Worm (Caenorhabditis elegans) whole organism, late embryonic: Measurements from ENCODE around the gene gakh-1.

Experiments
- F13H6.1 ChIP-seq: sonication (generic microtip); optimal IDR thresholded peaks from 2 replicates; lab custom pipeline; 2016; ENCODE audit warnings: missing genetic modification characterization, missing compliant biosample characterization
- K09A11.1 ChIP-seq: sonication (generic microtip); optimal IDR thresholded peaks from 2 replicates; lab custom pipeline; 2017; ENCODE audit warnings: antibody characterized with exemption, mild to moderate bottlenecking, missing genetic modification characterization, missing compliant biosample characterization; ENCODE audit not compliant: insufficient read depth
- ama-1 ChIP-seq: fragments of 150-350 bp; optimal IDR thresholded peaks from 2 replicates; lab custom pipeline; 2014
- ceh-14 ChIP-seq: sonication (generic microtip); optimal IDR thresholded peaks from 2 replicates; lab custom pipeline; 2016; ENCODE audit warnings: missing genotype, missing genetic modification characterization, missing compliant biosample characterization
- ceh-18 ChIP-seq: sonication (generic microtip); optimal IDR thresholded peaks from 2 replicates; lab custom pipeline; 2016; ENCODE audit warnings: missing genetic modification characterization, missing compliant biosample characterization
- ceh-19 ChIP-seq: fragments of 200-800 bp; sonication (Bioruptor generic); optimal IDR thresholded peaks from 2 replicates; lab custom pipeline; 2018; ENCODE audit warnings: mild to moderate bottlenecking, missing genetic modification characterization, missing compliant biosample characterization
- ceh-2 ChIP-seq: sonication (generic microtip); optimal IDR thresholded peaks from 2 replicates; lab custom pipeline; 2016; ENCODE audit warnings: missing genotype, missing genetic modification characterization, missing compliant biosample characterization
- ceh-24 ChIP-seq: sonication (generic microtip); optimal IDR thresholded peaks from 2 replicates; lab custom pipeline; 2016; ENCODE audit warnings: mild to moderate bottlenecking, missing genetic modification characterization, missing compliant biosample characterization
- ceh-30 ChIP-seq: fragments of 150-350 bp; optimal IDR thresholded peaks from 2 replicates; lab custom pipeline; 2014; ENCODE audit warnings: missing biosample characterization, missing genetic modification characterization
- ceh-34 ChIP-seq: sonication (generic microtip); optimal IDR thresholded peaks from 2 replicates; lab custom pipeline; 2016; ENCODE audit warnings: mild to moderate bottlenecking, missing genetic modification characterization, missing compliant biosample characterization
- ceh-45 ChIP-seq: fragments of 200-800 bp; sonication (Bioruptor generic); IDR thresholded peaks from 2 replicates; pipeline ENCODE4 v1.3.6; 2022; ENCODE audit warnings: missing genetic modification reagents, missing genetic modification characterization, missing compliant biosample characterization
- ceh-6 ChIP-seq: fragments of 200-800 bp; sonication (Bioruptor generic); optimal IDR thresholded peaks from 2 replicates; lab custom pipeline; 2018; ENCODE audit warnings: mild to moderate bottlenecking, missing genetic modification characterization, missing compliant biosample characterization
- dve-1 ChIP-seq: sonication (generic microtip); optimal IDR thresholded peaks from 2 replicates; lab custom pipeline; 2017; ENCODE audit warnings: antibody characterized with exemption, mild to moderate bottlenecking, missing genetic modification characterization, missing compliant biosample characterization
- elt-2 ChIP-seq: sonication (generic microtip); optimal IDR thresholded peaks from 2 replicates; lab custom pipeline; 2016; ENCODE audit warnings: missing genetic modification reagents, missing genetic modification characterization, missing compliant biosample characterization
- ets-4 ChIP-seq: sonication (generic microtip); optimal IDR thresholded peaks from 2 replicates; lab custom pipeline; 2016; ENCODE audit warnings: missing genetic modification characterization, missing compliant biosample characterization
- eyg-1 ChIP-seq: sonication (generic microtip); optimal IDR thresholded peaks from 2 replicates; lab custom pipeline; 2016; ENCODE audit warnings: missing genotype, missing genetic modification characterization, missing compliant biosample characterization
- fkh-6 ChIP-seq: sonication (generic microtip); optimal IDR thresholded peaks from 2 replicates; lab custom pipeline; 2016; ENCODE audit warnings: missing genetic modification characterization, missing compliant biosample characterization
- hlh-15 ChIP-seq: sonication (generic microtip); optimal IDR thresholded peaks from 2 replicates; lab custom pipeline; 2016; ENCODE audit warnings: missing genetic modification characterization, missing compliant biosample characterization
- hlh-30 ChIP-seq: sonication (generic microtip); optimal IDR thresholded peaks from 2 replicates; lab custom pipeline; 2017; ENCODE audit warnings: antibody characterized with exemption, missing genetic modification characterization, missing compliant biosample characterization; ENCODE audit not compliant: insufficient read depth
- hlh-6 ChIP-seq: sonication (generic microtip); optimal IDR thresholded peaks from 2 replicates; lab custom pipeline; 2016; ENCODE audit warnings: missing genotype, missing genetic modification characterization, missing compliant biosample characterization
- lin-11 ChIP-seq: fragments of 200-800 bp; sonication (Bioruptor generic); optimal IDR thresholded peaks from 2 replicates; lab custom pipeline; 2018; ENCODE audit warnings: mild to moderate bottlenecking, missing genetic modification characterization, missing compliant biosample characterization
- nhr-11 ChIP-seq: fragments of 150-350 bp; optimal IDR thresholded peaks from 2 replicates; lab custom pipeline; 2014; ENCODE audit warnings: missing biosample characterization, missing genetic modification characterization
- pag-3 ChIP-seq: sonication (generic microtip); optimal IDR thresholded peaks from 2 replicates; lab custom pipeline; 2016; ENCODE audit warnings: missing compliant biosample characterization, missing genetic modification characterization, borderline replicate concordance
- pax-1 ChIP-seq: fragments of 150-350 bp; optimal IDR thresholded peaks from 2 replicates; lab custom pipeline; 2014; ENCODE audit warnings: missing biosample characterization, missing genetic modification characterization
- pha-4 ChIP-seq: fragments of 150-350 bp; optimal IDR thresholded peaks from 2 replicates; lab custom pipeline; 2018; ENCODE audit warnings: missing biosample characterization, missing genetic modification reagents, missing genetic modification characterization
- pros-1 ChIP-seq: fragments of 150-350 bp; optimal IDR thresholded peaks from 2 replicates; lab custom pipeline; 2014; ENCODE audit warnings: missing biosample characterization, missing genetic modification reagents, missing genetic modification characterization
- rnt-1 ChIP-seq: sonication (generic microtip); optimal IDR thresholded peaks from 2 replicates; lab custom pipeline; 2016; ENCODE audit warnings: missing genetic modification characterization, missing compliant biosample characterization
- sdc-2 ChIP-seq: sonication (generic microtip); optimal IDR thresholded peaks from 2 replicates; lab custom pipeline; 2016; ENCODE audit warnings: missing genotype, missing genetic modification characterization, missing compliant biosample characterization
- tbx-2 ChIP-seq: sonication (generic microtip); optimal IDR thresholded peaks from 2 replicates; lab custom pipeline; 2016; ENCODE audit warnings: missing genetic modification characterization, missing compliant biosample characterization
- ttx-3 ChIP-seq: sonication (generic microtip); optimal IDR thresholded peaks from 2 replicates; lab custom pipeline; 2016; ENCODE audit warnings: missing genetic modification reagents, missing genetic modification characterization, missing compliant biosample characterization
- unc-55 ChIP-seq: sonication (generic microtip); optimal IDR thresholded peaks from 2 replicates; lab custom pipeline; 2017; ENCODE audit warnings: missing biosample characterization, missing genetic modification reagents, missing genetic modification characterization
- ztf-16 ChIP-seq: sonication (generic microtip); optimal IDR thresholded peaks from 2 replicates; lab custom pipeline; 2017; ENCODE audit warnings: missing genetic modification characterization, missing compliant biosample characterization

Gene gakh-1

ce11 chrX:5782153-5782552 is at the start of gene gakh-1:
Gene gakh-1, plus strand, starts transcription at chrX:5782499.
- TF ChIP-seq ceh-6 (GFP tag; lab: Kevin White, UChicago) = no peak
- TF ChIP-seq ceh-19 (GFP tag; lab: Kevin White, UChicago) = no peak
- no peak for TF ChIP-seq ama-1 (lab: Kevin White, UChicago)
- TF ChIP-seq sdc-2 (tag; lab: Kevin White, UChicago) = no peak
- TF ChIP-seq elt-2 = peak; percentile 0
- no peak for TF ChIP-seq K09A11.1 (tag; lab: Kevin White, UChicago)
- no peak for TF ChIP-seq ceh-2 (tag; lab: Kevin White, UChicago)

ce11 chrX:5733728-5734252 is 48.5 kb upstream of the gakh-1 start, which contains the start of gene rgs-6:
Gene rgs-6, minus strand, starts transcription at chrX:5733778.
- TF ChIP-seq ceh-19 (GFP tag; lab: Kevin White, UChicago) = peak; percentile 71
- no peak for TF ChIP-seq hlh-30 (tag; lab: Kevin White, UChicago)
- peak; percentile 88 for TF ChIP-seq ceh-34 (tag; lab: Kevin White, UChicago)
- TF ChIP-seq, all 69 proteins: peak for 2

- no peak for TF ChIP-seq hlh-6 (tag; lab: Kevin White, UChicago)
- no peak for TF ChIP-seq tbx-2 (tag; lab: Kevin White, UChicago)
- TF ChIP-seq ceh-34 (tag; lab: Kevin White, UChicago) = no peak
- TF ChIP-seq pros-1 (tag; lab: Kevin White, UChicago) = no peak
- no peak for TF ChIP-seq hlh-15 (tag; lab: Kevin White, UChicago)
- no peak for TF ChIP-seq ceh-45 (GFP tag; lab: Robert Waterston, UW)
- no peak for TF ChIP-seq fkh-6 (tag; lab: Kevin White, UChicago)
- no peak for TF ChIP-seq pax-1
- TF ChIP-seq ztf-16 = no peak
- TF ChIP-seq ets-4 (tag; lab: Kevin White, UChicago) = no peak
- TF ChIP-seq pha-4 = no peak
- TF ChIP-seq ceh-24 (tag; lab: Kevin White, UChicago) = no peak
Measured at ce11 chrX:5743209-5743608, 39.1 kb upstream of the gakh-1 start, which contains the start of gene gnrr-4. Gene gnrr-4, minus strand, starts transcription at chrX:5743309.

DNA sequence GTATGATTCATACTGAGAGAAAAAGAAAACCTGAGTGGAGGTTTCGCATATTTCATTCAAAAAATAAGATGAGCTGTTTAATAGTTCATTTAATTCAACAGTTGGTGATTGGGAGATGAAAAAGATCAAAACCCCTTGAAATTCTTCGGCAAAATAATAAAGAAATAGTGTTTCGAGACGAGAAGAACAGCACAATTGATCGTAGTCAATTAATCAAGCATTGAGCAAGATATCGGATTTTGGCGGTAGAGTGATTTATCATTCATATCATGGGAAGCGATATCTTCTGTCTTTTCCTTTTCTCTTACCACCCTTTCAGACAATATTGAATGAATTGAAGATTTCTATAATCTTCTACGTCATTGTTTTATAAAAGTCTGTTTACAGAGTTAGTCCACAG is 35.6 kb upstream of the gakh-1 start:
- TF ChIP-seq unc-55 (peak; percentile 43), fkh-6 (tag; lab: Kevin White, UChicago) (no peak)

ce11 chrX:5753141-5753540 is 29.2 kb upstream of the gakh-1 start:
- TF ChIP-seq hlh-30 (tag; lab: Kevin White, UChicago) = no peak
- no peak for TF ChIP-seq F13H6.1 (tag; lab: Kevin White, UChicago)
- TF ChIP-seq dve-1 = no peak
- TF ChIP-seq pax-1 = no peak
- TF ChIP-seq nhr-11 (tag; lab: Kevin White, UChicago) = no peak
- no peak for TF ChIP-seq ceh-14 (tag; lab: Kevin White, UChicago)
- no peak for TF ChIP-seq ttx-3 (tag; lab: Kevin White, UChicago)
- no peak for TF ChIP-seq eyg-1 (tag; lab: Kevin White, UChicago)
- no peak for TF ChIP-seq tbx-2 (tag; lab: Kevin White, UChicago)
- no peak for TF ChIP-seq fkh-6 (tag; lab: Kevin White, UChicago)
- no peak for TF ChIP-seq ztf-16
- TF ChIP-seq ceh-30 (tag; lab: Kevin White, UChicago) = no peak
- TF ChIP-seq rnt-1 = no peak
- TF ChIP-seq ceh-2 (tag; lab: Kevin White, UChicago) = no peak
- no peak for TF ChIP-seq K09A11.1 (tag; lab: Kevin White, UChicago)

- no peak for TF ChIP-seq ceh-30 (tag; lab: Kevin White, UChicago)
- no peak for TF ChIP-seq pag-3 (tag; lab: Kevin White, UChicago)
- no peak for TF ChIP-seq ceh-45 (GFP tag; lab: Robert Waterston, UW)
- no peak for TF ChIP-seq ceh-18
- TF ChIP-seq lin-11 = no peak
- no peak for TF ChIP-seq nhr-11 (tag; lab: Kevin White, UChicago)
Measured at ce11 chrX:5763292-5763691, 19.0 kb upstream of the gakh-1 start, which contains the start of gene tag-294. Gene tag-294, minus strand, starts transcription at chrX:5763392.
